Fruit fly (Drosophila melanogaster) S2 (cell line): ENCODE data around the gene zfh1.

Source experiments
- CG8478 ChIP-seq: fragments of >200 bp; optimal IDR thresholded peaks from 2 replicates; lab custom pipeline; 2018
- CTCF ChIP-seq, 2 experiments: fragments of >200 bp; optimal IDR thresholded peaks; 2 replicates each; lab custom pipeline; 2018

DNA sequence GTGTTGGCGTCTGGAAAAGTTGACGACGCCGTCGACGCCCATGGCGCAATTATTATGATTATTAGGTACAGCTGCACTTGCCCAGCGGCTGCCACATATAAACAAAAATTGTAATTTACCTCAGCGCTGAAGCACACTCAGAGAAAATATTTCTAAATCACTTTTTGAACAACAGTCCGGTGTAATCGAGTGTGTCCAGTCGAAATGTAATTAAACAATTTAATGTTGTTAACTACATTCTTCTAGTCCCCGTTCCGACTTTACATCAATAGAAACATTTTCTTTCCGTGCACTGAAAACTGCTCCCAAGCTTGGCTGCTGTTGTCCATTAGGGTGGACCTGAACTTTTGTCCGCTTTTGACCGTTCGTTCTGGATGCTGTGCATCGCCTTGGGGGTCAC is 36.7 kb upstream of the zfh1 start:
- TF ChIP-seq CG8478 (no peak), CTCF (optimal IDR thresholded peaks at IDR 0.05; lab: Kevin White, UChicago) (no peak)
